Worm (Caenorhabditis elegans): ENCODE measurements around the gene pqn-79.
"Not testable (repeated sequence)": the region's sequence is repeated elsewhere in the genome, so short reads cannot be mapped to it uniquely, and the experiment has no call there.

pqn-79 gene

DNA sequence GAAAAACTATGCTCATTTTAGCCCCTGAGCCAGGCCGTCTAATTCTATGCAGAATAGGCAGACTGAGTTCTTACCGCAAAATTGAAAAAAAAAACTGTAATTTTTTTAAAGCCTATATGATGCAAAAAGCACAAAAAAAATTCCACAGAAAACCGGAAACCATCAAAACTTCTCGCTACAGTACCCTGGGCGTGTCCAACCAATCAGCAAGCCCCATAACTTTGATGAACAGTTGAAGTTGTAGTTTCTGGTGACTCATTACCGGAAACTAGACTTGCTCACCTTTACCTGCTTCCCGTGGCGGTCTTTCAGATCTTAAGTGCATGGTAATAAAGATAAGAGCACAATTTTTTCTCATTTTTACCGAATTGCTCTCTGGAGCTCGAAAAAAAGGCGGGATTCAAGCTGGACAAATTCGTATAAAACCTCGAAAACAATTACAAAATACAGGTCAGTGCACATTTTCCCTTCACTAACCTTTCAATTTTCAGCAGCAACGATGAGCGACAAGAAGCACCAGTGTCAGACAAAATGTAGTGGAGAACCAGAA lies 38.9 kb downstream of the pqn-79 start, which contains the start of gene Y105C5A.1274:
TSS of gene Y105C5A.1274 (plus strand) at position 500 of the 550 bp plus-strand sequence.
- TF ChIP-seq ref-1 (GFP tag; conservative IDR thresholded peaks at IDR 0.05); T22C8.4 (GFP tag; IDR thresholded peaks at IDR 0.05); tab-1 (GFP tag; IDR thresholded peaks at IDR 0.05): not testable (repeated sequence)

DNA sequence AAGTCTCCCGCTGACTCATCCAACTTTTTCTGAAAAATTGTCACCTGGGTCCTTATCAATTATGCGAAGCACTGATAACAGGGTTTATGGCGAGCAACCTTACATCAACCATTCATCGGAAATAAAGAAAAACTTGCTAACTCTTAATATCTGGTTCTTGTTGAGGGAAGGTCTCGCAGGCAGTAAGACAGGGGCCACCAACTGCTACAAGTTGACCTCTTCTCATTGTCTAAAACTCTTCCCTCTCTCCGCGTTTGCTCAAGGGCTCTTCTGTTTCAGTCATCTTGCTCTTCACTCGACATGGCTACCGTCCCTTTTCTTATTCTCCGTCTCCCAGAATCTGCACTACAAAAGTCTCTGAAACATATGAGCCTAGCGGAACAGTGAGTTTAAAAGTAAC lies 40.1 kb downstream of the pqn-79 start, which contains the start of gene Y105C5A.10:
TSS of gene Y105C5A.10 (plus strand) at position 301 of the 400 bp plus-strand sequence.
- TF ChIP-seq cog-1 (tag; optimal IDR thresholded peaks at IDR 0.05); T22C8.4 (GFP tag; IDR thresholded peaks at IDR 0.05); ref-1 (GFP tag; conservative IDR thresholded peaks at IDR 0.05): not testable (repeated sequence)

DNA sequence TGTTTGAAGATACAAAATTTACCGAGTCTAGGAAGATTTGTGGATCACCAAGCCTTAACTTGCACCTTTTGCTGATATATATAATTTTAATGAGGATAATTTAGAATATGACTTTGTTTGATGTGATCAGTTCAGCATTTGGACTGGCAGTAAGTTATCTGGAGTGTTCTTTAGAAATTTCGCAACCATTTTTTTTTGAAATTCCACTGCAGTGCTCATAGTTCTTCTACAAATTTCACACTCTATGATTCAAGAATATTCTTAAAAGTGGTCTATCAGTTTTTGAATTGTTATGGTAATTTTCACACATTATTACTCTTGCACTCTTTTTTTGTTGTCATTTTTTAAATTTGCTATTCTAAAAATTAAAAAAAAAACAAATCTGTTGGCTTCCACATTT lies 43.9 kb downstream of the pqn-79 start:
- TF ChIP-seq med-1 (GFP tag; optimal IDR thresholded peaks at IDR 0.05; ENCODE audit: insufficient read depth) (no peak), ztf-23 (GFP tag; IDR thresholded peaks at IDR 0.05) (no peak), tab-1 (GFP tag; IDR thresholded peaks at IDR 0.05) (no peak), T22C8.4 (GFP tag; IDR thresholded peaks at IDR 0.05) (no peak), ref-1 (GFP tag; conservative IDR thresholded peaks at IDR 0.05) (no peak), klf-2 (GFP tag; conservative IDR thresholded peaks at IDR 0.05) (no peak), flt-1 (GFP tag; IDR thresholded peaks at IDR 0.05) (no peak), cog-1 (tag; optimal IDR thresholded peaks at IDR 0.05) (no peak), ztf-29 (GFP tag; IDR thresholded peaks at IDR 0.05) (no peak)

DNA sequence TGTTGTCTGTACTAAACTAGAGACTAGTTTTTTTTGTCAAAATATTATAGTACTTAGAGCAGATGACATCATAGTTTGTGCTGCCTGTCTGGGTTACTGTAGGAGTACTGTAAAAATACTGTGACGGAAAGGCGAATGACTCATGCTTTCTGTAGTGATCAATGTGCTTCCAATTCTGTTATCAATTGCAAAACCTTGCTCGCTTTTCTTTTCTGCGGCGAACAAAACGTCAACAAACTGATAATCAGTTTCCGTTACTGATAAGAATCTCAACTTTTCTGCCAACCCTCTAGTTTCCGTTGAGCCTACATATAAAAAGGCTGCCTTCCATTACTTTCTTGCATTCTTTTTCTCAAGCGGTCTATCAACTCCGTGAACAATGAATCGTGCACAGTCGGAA lies 45.5 kb downstream of the pqn-79 start, which contains the start of gene Y105C5A.13:
TSS of gene Y105C5A.13 (plus strand) at position 380 of the 400 bp plus-strand sequence.
- TF ChIP-seq tab-1 (GFP tag; IDR thresholded peaks at IDR 0.05) (no peak), ztf-29 (GFP tag; IDR thresholded peaks at IDR 0.05) (no peak), T22C8.4 (GFP tag; IDR thresholded peaks at IDR 0.05) (no peak), klf-2 (GFP tag; conservative IDR thresholded peaks at IDR 0.05) (no peak), med-1 (GFP tag; optimal IDR thresholded peaks at IDR 0.05; ENCODE audit: insufficient read depth) (no peak), cog-1 (tag; optimal IDR thresholded peaks at IDR 0.05) (no peak), ztf-23 (GFP tag; IDR thresholded peaks at IDR 0.05) (no peak), ref-1 (GFP tag; conservative IDR thresholded peaks at IDR 0.05) (no peak)

DNA sequence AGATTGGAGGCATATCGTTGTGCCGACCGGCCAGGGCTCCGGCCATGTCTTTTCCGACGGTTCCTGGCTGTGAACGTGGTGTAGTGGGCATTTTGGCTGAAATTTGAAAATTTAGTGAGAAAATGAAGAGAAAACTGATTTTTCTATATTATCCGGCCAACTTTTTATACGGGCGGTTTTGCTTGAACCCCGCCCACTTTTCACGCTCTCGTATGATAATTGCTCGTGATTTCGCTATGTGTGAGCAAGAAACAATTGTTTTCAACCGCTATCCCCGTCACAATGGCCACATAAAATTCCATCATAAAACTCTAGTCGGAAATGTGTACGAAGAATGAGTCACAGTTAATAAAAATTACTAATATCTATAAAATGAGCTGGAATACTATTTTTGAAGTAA lies 46.3 kb downstream of the pqn-79 start, which contains the start of gene Y105C5A.12:
TSS of gene Y105C5A.12 (minus strand) at position 101 of the 400 bp plus-strand sequence.
- not testable (repeated sequence) for TF ChIP-seq ztf-29 (GFP tag; IDR thresholded peaks at IDR 0.05); klf-2 (GFP tag; conservative IDR thresholded peaks at IDR 0.05); tab-1 (GFP tag; IDR thresholded peaks at IDR 0.05)

Measured in whole organism, midembryonic.